Fruit fly (Drosophila melanogaster) whole organism, pupa: Measurements from ENCODE around the gene primo-2.
A peak's percentile ranks its signal among the peaks of the same experiment; 100 is the strongest.

Experiments
- CG10348 ChIP-seq: fragments of 200-800 bp; sonication (Bioruptor generic); IDR thresholded peaks from 2 replicates; pipeline ENCODE4 v1.3.6; 2022; ENCODE audit warnings: missing biosample characterization, missing genetic modification characterization
- CG12605 ChIP-seq: fragments of 200-800 bp; sonication (Bioruptor generic); IDR thresholded peaks from 2 replicates; pipeline ENCODE4 v1.3.6; 2022; ENCODE audit warnings: missing biosample characterization, missing genetic modification characterization
- CG13204 ChIP-seq: fragments of 200-800 bp; sonication (Bioruptor generic); optimal IDR thresholded peaks from 2 replicates; lab custom pipeline; 2018; ENCODE audit warnings: missing biosample characterization, mild to moderate bottlenecking, missing genetic modification characterization, moderate library complexity
- CG14655 ChIP-seq: fragments of 200-800 bp; sonication (Bioruptor generic); optimal IDR thresholded peaks from 3 replicates; lab custom pipeline; 2017; ENCODE audit warnings: mild to moderate bottlenecking, missing biosample characterization, missing genetic modification reagents, missing genetic modification characterization
- CG15710 ChIP-seq: fragments of 200-800 bp; sonication (Bioruptor generic); optimal IDR thresholded peaks from 2 replicates; lab custom pipeline; 2018; ENCODE audit warnings: missing biosample characterization, mild to moderate bottlenecking, missing genetic modification characterization, moderate library complexity
- CG17806 ChIP-seq: fragments of 200-800 bp; sonication (Bioruptor generic); optimal IDR thresholded peaks from 2 replicates; lab custom pipeline; 2018; ENCODE audit warnings: missing biosample characterization, mild to moderate bottlenecking, missing genetic modification characterization, moderate library complexity
- CG32121 ChIP-seq: fragments of 200-800 bp; sonication (Bioruptor generic); IDR thresholded peaks from 2 replicates; pipeline ENCODE4 v1.3.6; 2022; ENCODE audit warnings: missing biosample characterization, missing genetic modification characterization
- CG34367 ChIP-seq: fragments of 200-800 bp; sonication (Bioruptor generic); optimal IDR thresholded peaks from 2 replicates; lab custom pipeline; 2018; ENCODE audit warnings: missing biosample characterization, mild to moderate bottlenecking, missing genetic modification characterization
- CG4496 ChIP-seq: fragments of 200-800 bp; sonication (Bioruptor generic); IDR thresholded peaks from 3 replicates; pipeline ENCODE4 v1.3.6; 2022; ENCODE audit warnings: missing biosample characterization, missing genetic modification characterization
- CG8159 ChIP-seq: fragments of 200-800 bp; sonication (Bioruptor generic); optimal IDR thresholded peaks from 3 replicates; lab custom pipeline; 2018; ENCODE audit warnings: missing biosample characterization, mild to moderate bottlenecking, missing genetic modification characterization, moderate library complexity
- CG8301 ChIP-seq: fragments of 200-800 bp; sonication (Bioruptor generic); optimal IDR thresholded peaks from 2 replicates; lab custom pipeline; 2018; ENCODE audit warnings: missing biosample characterization, mild to moderate bottlenecking, missing genetic modification characterization
- CG9948 ChIP-seq: fragments of 200-800 bp; sonication (Bioruptor generic); optimal IDR thresholded peaks from 2 replicates; lab custom pipeline; 2018; ENCODE audit warnings: missing biosample characterization, mild to moderate bottlenecking, missing genetic modification characterization, moderate library complexity
- D1 ChIP-seq: fragments of 200-800 bp; sonication (Bioruptor generic); optimal IDR thresholded peaks from 2 replicates; lab custom pipeline; 2018; ENCODE audit warnings: missing biosample characterization, mild to moderate bottlenecking, missing genetic modification characterization, moderate library complexity
- EcR ChIP-seq: fragments of 200-800 bp; sonication (Bioruptor generic); optimal IDR thresholded peaks from 3 replicates; lab custom pipeline; 2019; ENCODE audit warnings: missing biosample characterization, missing genetic modification characterization, mild to moderate bottlenecking, moderate library complexity, missing genetic modification reagents
- Ets98B ChIP-seq: fragments of 200-800 bp; sonication (Bioruptor generic); IDR thresholded peaks from 2 replicates; pipeline ENCODE4 v1.3.6; 2022; ENCODE audit warnings: missing biosample characterization, missing genetic modification characterization
- Pif1A ChIP-seq: fragments of 200-800 bp; sonication (Bioruptor generic); optimal IDR thresholded peaks from 3 replicates; lab custom pipeline; 2016; ENCODE audit warnings: missing biosample characterization, missing genetic modification characterization
- Pif1B ChIP-seq: fragments of 200-800 bp; sonication (Bioruptor generic); optimal IDR thresholded peaks from 3 replicates; lab custom pipeline; 2016; ENCODE audit warnings: missing biosample characterization, missing genetic modification characterization
- Snoo ChIP-seq: fragments of 200-800 bp; sonication (Bioruptor generic); optimal IDR thresholded peaks from 3 replicates; lab custom pipeline; 2017; ENCODE audit warnings: missing biosample characterization, mild to moderate bottlenecking, missing genetic modification characterization, inconsistent platforms
- fd96Ca ChIP-seq: fragments of 200-800 bp; sonication (Bioruptor generic); IDR thresholded peaks from 3 replicates; pipeline ENCODE4 v1.3.6; 2022; ENCODE audit warnings: missing biosample characterization, missing genetic modification characterization
- gl ChIP-seq: fragments of 200-800 bp; sonication (Bioruptor generic); optimal IDR thresholded peaks from 2 replicates; lab custom pipeline; 2018; ENCODE audit warnings: missing biosample characterization, mild to moderate bottlenecking, missing genetic modification characterization
- rn ChIP-seq: fragments of 200-800 bp; sonication (Bioruptor generic); IDR thresholded peaks from 2 replicates; pipeline ENCODE4 v1.3.6; 2022; ENCODE audit warnings: missing biosample characterization, missing genetic modification characterization

Gene primo-2

DNA sequence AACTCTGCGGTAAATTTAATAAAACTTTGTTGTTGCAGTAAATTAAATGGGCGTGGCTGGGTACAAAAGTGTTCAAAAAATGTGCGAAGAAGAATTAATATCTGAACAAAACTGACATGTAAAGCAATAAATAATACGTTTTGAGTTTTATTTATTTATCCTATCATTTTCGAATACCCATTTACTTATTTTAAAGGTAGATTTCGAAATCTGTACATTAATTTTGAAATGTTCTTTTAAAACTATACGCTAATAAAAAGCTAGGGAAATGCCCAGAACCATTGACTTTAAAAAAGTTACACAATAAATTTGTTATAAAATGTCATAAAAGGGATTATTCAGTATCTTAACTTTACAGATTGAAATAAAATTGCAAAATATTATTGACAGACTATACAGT is at the start of gene primo-2, which contains the start of gene primo-1:
Gene primo-2 (minus strand): TSS at position 101 of the 400 bp plus-strand sequence.
Gene primo-1 (minus strand): TSS at position 101 of the 400 bp plus-strand sequence.
- TF ChIP-seq rn, result no peak
- no peak for TF ChIP-seq CG32121 (GFP tag; lab: Robert Waterston, UW)
- TF ChIP-seq CG14655 (GFP tag; lab: Kevin White, UChicago), result no peak
- TF ChIP-seq D1 (tag; lab: Kevin White, UChicago), result no peak
- TF ChIP-seq CG12605 (GFP tag; lab: Robert Waterston, UW), result no peak
- TF ChIP-seq EcR (GFP tag; lab: Kevin White, UChicago), result no peak
- no peak for TF ChIP-seq Ets98B (GFP tag; lab: Robert Waterston, UW)
- no peak for TF ChIP-seq CG8301 (tag; lab: Kevin White, UChicago)
- TF ChIP-seq CG15710 (tag; lab: Kevin White, UChicago), result no peak
- TF ChIP-seq CG17806 (tag; lab: Kevin White, UChicago), result no peak

DNA sequence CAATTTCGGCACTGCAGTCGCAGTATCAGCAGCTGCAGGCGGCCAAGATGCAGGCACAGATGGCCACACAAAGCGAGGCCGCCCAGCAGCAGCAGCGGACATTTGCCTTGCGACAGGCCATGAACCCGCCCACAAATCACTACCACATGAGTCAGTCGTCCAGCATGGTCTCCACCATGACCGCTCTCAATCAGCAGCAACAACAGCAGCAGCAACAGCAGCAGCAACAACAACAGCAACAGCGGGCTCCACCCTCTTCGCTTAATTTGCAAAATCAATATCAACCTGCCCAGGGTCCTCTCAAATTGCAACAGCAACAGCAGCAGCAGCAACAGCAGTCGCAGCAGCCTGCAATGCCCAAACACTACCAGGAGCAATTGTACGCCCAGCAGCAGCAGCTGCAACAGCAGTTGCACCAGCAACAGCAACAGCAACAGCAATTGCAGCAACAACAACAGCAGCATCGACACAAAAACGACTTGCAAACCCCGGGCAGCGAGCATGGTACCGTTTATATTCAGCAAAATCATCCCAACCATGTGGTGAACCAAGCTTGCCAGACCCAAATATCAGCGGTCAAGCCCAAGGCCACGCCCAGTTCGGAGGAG is 34.5 kb upstream of the primo-2 start:
- TF ChIP-seq rn (no peak), CG8301 (tag; lab: Kevin White, UChicago) (no peak), CG8159 (tag; lab: Kevin White, UChicago) (no peak), Ets98B (GFP tag; lab: Robert Waterston, UW) (no peak), gl (tag; lab: Kevin White, UChicago) (no peak), EcR (GFP tag; lab: Kevin White, UChicago) (no peak), Snoo (tag; lab: Kevin White, UChicago) (no peak), CG34367 (tag; lab: Kevin White, UChicago) (no peak), CG13204 (GFP tag; lab: Kevin White, UChicago) (no peak), CG14655 (GFP tag; lab: Kevin White, UChicago) (no peak), D1 (tag; lab: Kevin White, UChicago) (no peak)

DNA sequence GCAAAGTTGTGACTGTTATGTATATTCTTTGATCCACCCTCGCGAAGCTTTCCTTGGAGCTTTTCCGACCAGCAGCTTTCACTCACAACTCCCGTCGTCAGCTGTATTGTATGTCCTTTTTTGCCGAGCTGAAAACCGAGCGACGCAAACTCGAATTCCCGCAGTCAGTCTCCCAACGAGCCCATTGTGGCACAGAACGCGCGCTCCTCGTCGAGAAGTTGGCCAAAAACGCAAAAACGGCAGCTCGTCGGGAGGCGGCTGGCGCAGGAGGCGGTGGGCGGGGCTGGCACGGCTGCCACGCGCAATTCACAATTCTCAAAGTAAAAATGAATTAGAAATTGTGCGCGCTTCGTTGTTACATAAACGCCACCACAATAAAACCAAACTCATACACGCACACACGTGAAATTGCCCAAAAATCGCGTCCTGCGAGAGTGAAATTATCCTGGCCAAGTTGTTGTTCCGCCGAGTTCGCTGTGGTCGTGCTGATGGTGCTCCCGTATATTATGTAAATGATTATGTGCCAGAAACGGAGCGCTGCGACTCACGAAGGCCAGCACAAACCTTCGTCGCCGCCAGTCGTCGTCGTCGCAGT is 23.8 kb upstream of the primo-2 start:
- TF ChIP-seq CG9948 (tag; lab: Kevin White, UChicago) (no peak), Pif1B (GFP tag; lab: Kevin White, UChicago) (no peak), EcR (GFP tag; lab: Kevin White, UChicago) (no peak), CG10348 (no peak), CG12605 (GFP tag; lab: Robert Waterston, UW) (no peak), rn (no peak), gl (tag; lab: Kevin White, UChicago) (no peak), CG8159 (tag; lab: Kevin White, UChicago) (no peak), Pif1A (GFP tag; lab: Kevin White, UChicago) (no peak), CG34367 (tag; lab: Kevin White, UChicago) (no peak), CG32121 (GFP tag; lab: Robert Waterston, UW) (no peak), CG8301 (tag; lab: Kevin White, UChicago) (no peak), CG17806 (tag; lab: Kevin White, UChicago) (no peak)

DNA sequence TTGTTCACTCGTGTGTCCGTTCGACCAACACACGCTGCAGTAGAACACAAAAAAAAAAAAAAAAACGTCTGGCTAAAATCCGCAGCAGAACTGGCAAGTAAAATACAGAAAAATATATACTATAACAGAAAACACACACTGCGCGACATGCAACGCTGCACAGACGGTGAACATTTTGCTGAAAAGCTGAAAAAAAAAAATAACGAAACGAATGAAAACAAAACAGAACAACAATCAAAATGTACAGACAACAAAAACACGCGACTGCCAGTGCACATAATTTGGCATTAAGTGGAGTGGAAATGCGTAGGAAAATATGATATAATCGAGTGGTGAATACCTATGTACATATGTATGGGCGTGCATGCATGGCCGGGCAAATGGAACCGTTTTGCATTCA is 18.4 kb upstream of the primo-2 start:
- TF ChIP-seq CG15710 (tag; lab: Kevin White, UChicago) (no peak), CG8301 (tag; lab: Kevin White, UChicago) (no peak), CG17806 (tag; lab: Kevin White, UChicago) (no peak), CG4496 (GFP tag; lab: Robert Waterston, UW) (peak; percentile 51; the same call in 1 of the 3 replicates), CG10348 (no peak), EcR (GFP tag; lab: Kevin White, UChicago) (no peak), Ets98B (GFP tag; lab: Robert Waterston, UW) (no peak), CG34367 (tag; lab: Kevin White, UChicago) (no peak)

DNA sequence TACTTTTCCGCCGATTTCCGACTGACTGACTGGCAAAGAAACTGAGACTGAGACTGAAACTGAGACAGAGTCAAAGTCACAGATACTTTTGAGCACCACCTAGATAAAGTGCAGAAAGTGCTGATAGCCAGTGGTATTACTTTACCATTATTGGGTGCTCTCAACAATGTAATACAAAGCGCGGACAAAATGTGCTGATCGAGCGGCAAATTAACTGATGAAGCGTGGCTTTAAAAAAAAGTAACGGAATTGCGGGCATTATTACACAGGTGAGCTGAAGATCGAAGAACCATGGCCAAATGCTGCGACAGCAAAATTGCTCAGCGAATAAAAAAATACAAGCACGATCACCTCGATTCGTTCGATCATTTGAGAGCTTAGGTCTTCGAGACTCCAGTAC is 17.3 kb upstream of the primo-2 start:
- TF ChIP-seq Pif1B (GFP tag; lab: Kevin White, UChicago), result no peak
- TF ChIP-seq fd96Ca (GFP tag; lab: Robert Waterston, UW), result no peak
- no peak for TF ChIP-seq CG13204 (GFP tag; lab: Kevin White, UChicago)
- TF ChIP-seq CG9948 (tag; lab: Kevin White, UChicago), result no peak
- TF ChIP-seq CG12605 (GFP tag; lab: Robert Waterston, UW), result no peak
- TF ChIP-seq CG8159 (tag; lab: Kevin White, UChicago), result no peak
- no peak for TF ChIP-seq Ets98B (GFP tag; lab: Robert Waterston, UW)
- no peak for TF ChIP-seq CG17806 (tag; lab: Kevin White, UChicago)
- TF ChIP-seq CG15710 (tag; lab: Kevin White, UChicago), result no peak
- no peak for TF ChIP-seq CG34367 (tag; lab: Kevin White, UChicago)
- no peak for TF ChIP-seq CG4496 (GFP tag; lab: Robert Waterston, UW)
- no peak for TF ChIP-seq D1 (tag; lab: Kevin White, UChicago)
- no peak for TF ChIP-seq gl (tag; lab: Kevin White, UChicago)

DNA sequence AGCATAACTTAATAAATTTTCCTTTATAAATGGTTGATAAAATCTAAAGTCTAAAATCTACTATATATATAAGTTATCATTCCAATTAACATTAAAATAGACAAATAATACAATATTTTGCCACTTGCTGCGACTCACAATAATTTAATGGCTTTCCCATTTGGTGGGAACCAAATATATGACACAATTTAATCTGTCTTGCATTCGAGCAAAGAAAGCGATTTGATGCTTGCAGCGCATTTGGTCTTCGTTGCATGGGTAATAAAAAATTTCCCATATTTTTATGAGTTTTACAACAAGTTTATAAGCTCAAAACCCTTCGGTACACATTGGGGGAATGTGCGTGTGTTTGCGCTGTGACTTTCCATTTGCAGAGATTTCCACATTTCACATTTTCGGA is 15.2 kb upstream of the primo-2 start:
- TF ChIP-seq CG8159 (tag; lab: Kevin White, UChicago) (no peak), CG9948 (tag; lab: Kevin White, UChicago) (no peak), rn (no peak), gl (tag; lab: Kevin White, UChicago) (no peak), CG8301 (tag; lab: Kevin White, UChicago) (no peak), CG14655 (GFP tag; lab: Kevin White, UChicago) (no peak), CG4496 (GFP tag; lab: Robert Waterston, UW) (no peak), CG10348 (no peak), CG34367 (tag; lab: Kevin White, UChicago) (no peak), CG17806 (tag; lab: Kevin White, UChicago) (no peak), EcR (GFP tag; lab: Kevin White, UChicago) (no peak), fd96Ca (GFP tag; lab: Robert Waterston, UW) (no peak), CG15710 (tag; lab: Kevin White, UChicago) (no peak), CG12605 (GFP tag; lab: Robert Waterston, UW) (no peak), Snoo (tag; lab: Kevin White, UChicago) (no peak), Pif1A (GFP tag; lab: Kevin White, UChicago) (no peak), CG13204 (GFP tag; lab: Kevin White, UChicago) (no peak)
